Worm (Caenorhabditis elegans) whole organism, L1 larva: Measurements from ENCODE around the gene rde-12.

Experiments used
- C34B4.2 ChIP-seq: sonication (generic microtip); optimal IDR thresholded peaks from 2 replicates; lab custom pipeline; 2017; ENCODE audit warnings: mild to moderate bottlenecking, missing genetic modification characterization, missing compliant biosample characterization
- F16B12.6 ChIP-seq: fragments of 150-350 bp; optimal IDR thresholded peaks from 2 replicates; lab custom pipeline; 2014; ENCODE audit warnings: missing biosample characterization, missing genetic modification characterization
- Y116A8C.19 ChIP-seq: sonication (generic microtip); optimal IDR thresholded peaks from 2 replicates; lab custom pipeline; 2016; ENCODE audit warnings: missing compliant biosample characterization, missing genetic modification characterization, borderline replicate concordance
- alr-1 ChIP-seq: fragments of 200-800 bp; sonication (Bioruptor generic); optimal IDR thresholded peaks from 2 replicates; lab custom pipeline; 2018; ENCODE audit warnings: borderline replicate concordance, mild to moderate bottlenecking, missing genetic modification characterization, missing compliant biosample characterization
- ama-1 ChIP-seq: fragments of 150-350 bp; optimal IDR thresholded peaks from 2 replicates; lab custom pipeline; 2014
- blmp-1 ChIP-seq: fragments of 150-350 bp; optimal IDR thresholded peaks from 2 replicates; lab custom pipeline; 2014; ENCODE audit warnings: missing biosample characterization, missing genetic modification characterization
- ceh-63 ChIP-seq: fragments of 200-800 bp; sonication (Bioruptor generic); optimal IDR thresholded peaks from 2 replicates; lab custom pipeline; 2018; ENCODE audit warnings: mild to moderate bottlenecking, missing genetic modification characterization, missing compliant biosample characterization
- ceh-8 ChIP-seq: fragments of 200-800 bp; sonication (Bioruptor generic); optimal IDR thresholded peaks from 2 replicates; lab custom pipeline; 2018; ENCODE audit warnings: mild to moderate bottlenecking, missing genetic modification characterization, moderate library complexity, missing compliant biosample characterization
- ceh-82 ChIP-seq, 3 experiments: fragments of 150-350 bp in 1 of 3; sonication (generic microtip) in 2 of 3; optimal IDR thresholded peaks; 2 replicates each; lab custom pipeline; 2014 to 2017; ENCODE audit warnings: missing biosample characterization in 3 of 3, missing genetic modification characterization in 3 of 3
- dpl-1 ChIP-seq, 3 experiments: fragments of 150-350 bp in 2 of 3; sonication (generic microtip) in 1 of 3; optimal IDR thresholded peaks; 2 replicates each; lab custom pipeline; 2014 to 2017; ENCODE audit warnings: missing biosample characterization in 3 of 3, missing genetic modification characterization in 3 of 3, missing genetic modification reagents in 3 of 3
- efl-3 ChIP-seq: fragments of 200-800 bp; sonication (Bioruptor generic); optimal IDR thresholded peaks from 2 replicates; lab custom pipeline; 2018; ENCODE audit warnings: mild to moderate bottlenecking, missing genetic modification characterization, missing compliant biosample characterization
- egl-13 ChIP-seq: sonication (generic microtip); optimal IDR thresholded peaks from 2 replicates; lab custom pipeline; 2016; ENCODE audit warnings: missing genotype, missing genetic modification reagents, missing genetic modification characterization, missing compliant biosample characterization
- egl-27 ChIP-seq, 2 experiments: fragments of 150-350 bp in 1 of 2; sonication (generic microtip); optimal IDR thresholded peaks; 3 replicates each; lab custom pipeline; 2017 to 2018; ENCODE audit warnings: missing biosample characterization in 2 of 2, missing genetic modification characterization in 2 of 2, missing genetic modification reagents in 2 of 2
- elt-2 ChIP-seq: sonication (generic microtip); optimal IDR thresholded peaks from 2 replicates; lab custom pipeline; 2016; ENCODE audit warnings: missing genetic modification characterization, mild to moderate bottlenecking, inconsistent platforms, missing compliant biosample characterization, missing genetic modification reagents
- ets-5 ChIP-seq: fragments of 200-800 bp; sonication (Bioruptor generic); IDR thresholded peaks from 2 replicates; pipeline ENCODE4 v1.3.6; 2022; ENCODE audit warnings: missing genetic modification characterization, missing compliant biosample characterization
- fkh-4 ChIP-seq: sonication (generic microtip); optimal IDR thresholded peaks from 2 replicates; lab custom pipeline; 2016; ENCODE audit warnings: missing compliant biosample characterization, missing genetic modification characterization, borderline replicate concordance
- fos-1 ChIP-seq: fragments of 150-350 bp; optimal IDR thresholded peaks from 2 replicates; lab custom pipeline; 2014; ENCODE audit warnings: missing biosample characterization, missing genetic modification characterization
- grh-1 ChIP-seq: fragments of 200-800 bp; sonication (Bioruptor generic); IDR thresholded peaks from 2 replicates; pipeline ENCODE4 v1.3.6; 2022; ENCODE audit warnings: missing genetic modification reagents, missing genetic modification characterization, missing compliant biosample characterization
- hlh-4 ChIP-seq: sonication (generic microtip); optimal IDR thresholded peaks from 2 replicates; lab custom pipeline; 2016; ENCODE audit warnings: mild to moderate bottlenecking, missing genetic modification characterization, missing compliant biosample characterization
- hpl-2 ChIP-seq: fragments of 150-350 bp; optimal IDR thresholded peaks from 2 replicates; lab custom pipeline; 2014; ENCODE audit warnings: missing biosample characterization, missing genetic modification reagents, missing genetic modification characterization
- irx-1 ChIP-seq: sonication (generic microtip); optimal IDR thresholded peaks from 2 replicates; lab custom pipeline; 2016; ENCODE audit warnings: missing genetic modification characterization, missing compliant biosample characterization
- lin-14 ChIP-seq: fragments of 200-800 bp; sonication (Bioruptor generic); optimal IDR thresholded peaks from 2 replicates; lab custom pipeline; 2018; ENCODE audit warnings: mild to moderate bottlenecking, missing genetic modification characterization, moderate library complexity, missing compliant biosample characterization
- lin-35 ChIP-seq, 2 experiments: fragments of 150-350 bp; optimal IDR thresholded peaks; 2 replicates each; lab custom pipeline; 2014; ENCODE audit warnings: missing biosample characterization in 2 of 2, missing genetic modification characterization in 2 of 2, missing genetic modification reagents in 2 of 2
- lin-39 ChIP-seq: fragments of 150-350 bp; optimal IDR thresholded peaks from 2 replicates; lab custom pipeline; 2014; ENCODE audit warnings: missing biosample characterization, missing genetic modification reagents, missing genetic modification characterization
- lir-3 ChIP-seq: sonication (generic microtip); optimal IDR thresholded peaks from 2 replicates; lab custom pipeline; 2016; ENCODE audit warnings: mild to moderate bottlenecking, missing genetic modification characterization, moderate library complexity, missing compliant biosample characterization; ENCODE audit not compliant: poor library complexity
- lsy-2 ChIP-seq, 2 experiments: fragments of 150-350 bp; optimal IDR thresholded peaks; 2 replicates each; lab custom pipeline; 2014; ENCODE audit warnings: missing biosample characterization in 2 of 2, missing genetic modification characterization in 2 of 2
- mdl-1 ChIP-seq, 2 experiments: fragments of 150-350 bp; optimal IDR thresholded peaks; 2 replicates each; lab custom pipeline; 2014 to 2017; ENCODE audit warnings: missing biosample characterization in 2 of 2, missing genetic modification characterization in 2 of 2, inconsistent platforms in 1 of 2
- mef-2 ChIP-seq: fragments of 150-350 bp; optimal IDR thresholded peaks from 2 replicates; lab custom pipeline; 2014; ENCODE audit warnings: missing biosample characterization, missing genetic modification characterization
- mep-1 ChIP-seq: fragments of 150-350 bp; optimal IDR thresholded peaks from 2 replicates; lab custom pipeline; 2014; ENCODE audit warnings: missing biosample characterization, missing genetic modification characterization
- nhr-11 ChIP-seq: fragments of 150-350 bp; optimal IDR thresholded peaks from 2 replicates; lab custom pipeline; 2014; ENCODE audit warnings: missing biosample characterization, missing genetic modification characterization
- nhr-12 ChIP-seq: sonication (generic microtip); optimal IDR thresholded peaks from 2 replicates; lab custom pipeline; 2017; ENCODE audit warnings: missing biosample characterization, missing genetic modification characterization
- nhr-19 ChIP-seq: fragments of 200-800 bp; sonication (Bioruptor generic); conservative IDR thresholded peaks from 2 replicates; pipeline ENCODE4 v1.3.6; 2022; ENCODE audit warnings: missing genetic modification characterization, missing compliant biosample characterization
- nhr-237 ChIP-seq: fragments of 150-350 bp; optimal IDR thresholded peaks from 2 replicates; lab custom pipeline; 2014; ENCODE audit warnings: missing biosample characterization, missing genetic modification characterization
- nhr-76 ChIP-seq: sonication (generic microtip); optimal IDR thresholded peaks from 2 replicates; lab custom pipeline; 2017; ENCODE audit warnings: missing biosample characterization, missing genetic modification characterization
- nhr-77 ChIP-seq: fragments of 150-350 bp; optimal IDR thresholded peaks from 2 replicates; lab custom pipeline; 2014; ENCODE audit warnings: missing biosample characterization, missing genetic modification characterization
- nhr-85 ChIP-seq: sonication (generic microtip); peaks from one replicate; lab custom pipeline; 2016; ENCODE audit warnings: missing genetic modification characterization, inconsistent platforms, missing compliant biosample characterization
- nhr-90 ChIP-seq: sonication (generic microtip); optimal IDR thresholded peaks from 2 replicates; lab custom pipeline; 2016; ENCODE audit warnings: mild to moderate bottlenecking, missing genetic modification characterization, missing compliant biosample characterization; ENCODE audit not compliant: poor library complexity
- pag-3 ChIP-seq: sonication (generic microtip); optimal IDR thresholded peaks from 2 replicates; lab custom pipeline; 2017; ENCODE audit warnings: missing genetic modification characterization, mild to moderate bottlenecking, missing compliant biosample characterization, antibody characterized with exemption, borderline replicate concordance; ENCODE audit not compliant: insufficient read depth
- pax-3 ChIP-seq: fragments of 200-800 bp; sonication (Bioruptor generic); optimal IDR thresholded peaks from 2 replicates; lab custom pipeline; 2018; ENCODE audit warnings: mild to moderate bottlenecking, missing genetic modification characterization, moderate library complexity, missing compliant biosample characterization
- pqm-1 ChIP-seq: sonication (generic microtip); optimal IDR thresholded peaks from 3 replicates; lab custom pipeline; 2017; ENCODE audit warnings: missing biosample characterization, missing genetic modification characterization
- rnt-1 ChIP-seq: sonication (generic microtip); optimal IDR thresholded peaks from 2 replicates; lab custom pipeline; 2016; ENCODE audit warnings: mild to moderate bottlenecking, missing genetic modification characterization, moderate library complexity, missing compliant biosample characterization
- snu-23 ChIP-seq: sonication (generic microtip); optimal IDR thresholded peaks from 2 replicates; lab custom pipeline; 2016; ENCODE audit warnings: missing genetic modification characterization, missing compliant biosample characterization
- sptf-1 ChIP-seq: fragments of 150-350 bp; optimal IDR thresholded peaks from 2 replicates; lab custom pipeline; 2014; ENCODE audit warnings: missing biosample characterization, missing genetic modification characterization
- swsn-7 ChIP-seq: sonication (generic microtip); optimal IDR thresholded peaks from 2 replicates; lab custom pipeline; 2016; ENCODE audit warnings: missing genetic modification characterization, missing compliant biosample characterization
- unc-130 ChIP-seq: fragments of 150-350 bp; optimal IDR thresholded peaks from 2 replicates; lab custom pipeline; 2017; ENCODE audit warnings: missing biosample characterization, missing genetic modification characterization, inconsistent platforms
- unc-30 ChIP-seq: sonication (generic microtip); optimal IDR thresholded peaks from 2 replicates; lab custom pipeline; 2017; ENCODE audit warnings: missing biosample characterization, missing genetic modification characterization
- unc-62 ChIP-seq: fragments of 150-350 bp; optimal IDR thresholded peaks from 2 replicates; lab custom pipeline; 2014; ENCODE audit warnings: missing biosample characterization, missing genetic modification reagents, missing genetic modification characterization
- unc-98 ChIP-seq: fragments of 200-800 bp; sonication (Bioruptor generic); IDR thresholded peaks from 2 replicates; pipeline ENCODE4 v1.3.6; 2022; ENCODE audit warnings: missing genetic modification characterization, missing compliant biosample characterization
- zag-1 ChIP-seq: fragments of 150-350 bp; optimal IDR thresholded peaks from 2 replicates; lab custom pipeline; 2014; ENCODE audit warnings: missing biosample characterization, missing genetic modification characterization
- ztf-11 ChIP-seq, 2 experiments: sonication (generic microtip); optimal IDR thresholded peaks; 2 replicates each; lab custom pipeline; 2016 to 2017; ENCODE audit warnings: missing genetic modification characterization in 2 of 2, missing biosample characterization in 1 of 2, missing compliant biosample characterization in 1 of 2

The rde-12 gene

DNA sequence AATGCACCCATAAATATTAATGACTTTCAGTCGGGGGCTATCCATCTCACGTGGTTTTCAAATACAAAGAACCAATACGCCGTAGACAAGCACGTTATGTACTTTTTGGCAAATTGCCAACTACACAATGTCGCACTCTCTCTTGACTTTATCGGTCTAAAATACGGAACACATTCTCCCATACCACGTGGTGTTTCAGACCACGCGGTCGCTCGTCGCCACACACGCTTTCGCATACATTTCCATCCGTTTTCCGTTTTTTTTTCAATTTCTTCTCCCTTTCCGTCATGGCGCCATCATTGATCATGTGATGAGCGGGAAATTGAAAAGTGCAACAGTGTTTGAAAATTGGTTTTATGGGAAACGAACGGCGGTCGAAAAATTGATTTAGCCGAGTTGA is 6.6 kb upstream of the rde-12 start (continued):
- TF ChIP-seq mdl-1 (tag; optimal IDR thresholded peaks at IDR 0.05; lab: Kevin White, UChicago) (peak in 1 of 2 experiments; percentile 99), rnt-1 (tag; lab: Kevin White, UChicago) (peak; percentile 77), mep-1 (tag; lab: Kevin White, UChicago) (peak; percentile 83), pqm-1 (tag; lab: Kevin White, UChicago) (no peak), unc-130 (tag; lab: Kevin White, UChicago) (peak; percentile 72)

DNA sequence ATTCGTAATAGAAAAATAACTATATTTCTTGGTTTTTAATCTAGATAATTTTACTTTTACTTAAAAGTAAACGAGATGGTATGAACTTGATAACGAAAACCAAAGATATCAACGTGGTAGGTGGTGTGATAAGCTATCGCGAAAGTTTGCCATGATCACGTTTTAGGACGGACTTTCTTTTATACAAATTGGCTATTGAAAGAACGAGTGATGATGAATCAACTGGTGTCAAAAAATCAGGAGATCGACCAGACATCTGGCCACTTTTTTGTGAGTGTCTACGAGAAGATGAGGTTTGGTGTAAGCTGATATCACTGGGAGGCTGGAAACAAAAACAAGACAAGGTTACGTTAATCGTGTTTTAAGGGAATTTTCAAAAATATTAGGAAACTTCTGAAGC is 6.0 kb upstream of the rde-12 start:
- no peak for TF ChIP-seq grh-1 (GFP tag; lab: Robert Waterston, UW)
- TF ChIP-seq alr-1: no peak
- TF ChIP-seq nhr-90 (tag; lab: Kevin White, UChicago): peak; percentile 12
- TF ChIP-seq nhr-76 (tag; lab: Kevin White, UChicago): no peak
- TF ChIP-seq sptf-1 (tag; lab: Kevin White, UChicago): no peak
- no peak for TF ChIP-seq nhr-237 (tag; lab: Kevin White, UChicago)
- no peak for TF ChIP-seq irx-1 (tag; lab: Kevin White, UChicago)
- no peak for TF ChIP-seq unc-62 (GFP tag; lab: Kevin White, UChicago)
- no peak for TF ChIP-seq hpl-2 (GFP tag; lab: Kevin White, UChicago)
- TF ChIP-seq hlh-4 (tag; lab: Kevin White, UChicago): no peak
- TF ChIP-seq lin-14 (GFP tag; lab: Kevin White, UChicago): no peak
- TF ChIP-seq nhr-77 (tag; lab: Kevin White, UChicago): no peak
- TF ChIP-seq egl-27 (tag; optimal IDR thresholded peaks at IDR 0.05; lab: Kevin White, UChicago): no peak
- TF ChIP-seq pax-3 (tag; lab: Kevin White, UChicago): no peak
- no peak for TF ChIP-seq pag-3 (tag; lab: Kevin White, UChicago)
- peak in 1 of 2 experiments; percentile 13 for TF ChIP-seq lsy-2 (tag; optimal IDR thresholded peaks at IDR 0.05; lab: Kevin White, UChicago)
- TF ChIP-seq mef-2 (tag; lab: Kevin White, UChicago): no peak
- TF ChIP-seq ets-5: no peak
- TF ChIP-seq F16B12.6: no peak
- TF ChIP-seq ceh-8: no peak
- TF ChIP-seq nhr-11 (tag; lab: Kevin White, UChicago): no peak
- TF ChIP-seq zag-1 (tag; lab: Kevin White, UChicago): no peak
- TF ChIP-seq blmp-1: peak; percentile 83
- no peak for TF ChIP-seq unc-30 (tag; lab: Kevin White, UChicago)
- no peak for TF ChIP-seq nhr-12 (tag; lab: Kevin White, UChicago)
- TF ChIP-seq efl-3 (GFP tag; lab: Kevin White, UChicago): no peak
- peak in 1 of 2 experiments; percentile 54 for TF ChIP-seq lin-35 (GFP tag; optimal IDR thresholded peaks at IDR 0.05; lab: Kevin White, UChicago)
- no peak for TF ChIP-seq unc-98
- TF ChIP-seq nhr-19 (GFP tag; lab: Robert Waterston, UW): peak; percentile 15; the same call in 1 of the 2 replicates
- peak; percentile 18 for TF ChIP-seq snu-23 (GFP tag; lab: Kevin White, UChicago)
- no peak for TF ChIP-seq dpl-1 (GFP tag; optimal IDR thresholded peaks at IDR 0.05; lab: Kevin White, UChicago)
- no peak for TF ChIP-seq Y116A8C.19 (tag; lab: Kevin White, UChicago)
- no peak for TF ChIP-seq ama-1 (lab: Kevin White, UChicago)
- TF ChIP-seq egl-13 (tag; lab: Kevin White, UChicago): no peak
- no peak for TF ChIP-seq fos-1 (tag; lab: Kevin White, UChicago)
- TF ChIP-seq lin-39: no peak
- TF ChIP-seq ceh-82 (tag; optimal IDR thresholded peaks at IDR 0.05; lab: Kevin White, UChicago): no peak
- no peak for TF ChIP-seq ceh-63
- TF ChIP-seq lir-3 (tag; lab: Kevin White, UChicago): no peak
- peak; percentile 42 for TF ChIP-seq elt-2
- TF ChIP-seq swsn-7 (tag; lab: Kevin White, UChicago): no peak
- TF ChIP-seq ztf-11 (tag; optimal IDR thresholded peaks at IDR 0.05; lab: Kevin White, UChicago): no peak
- TF ChIP-seq nhr-85: no peak
- peak; percentile 6 for TF ChIP-seq mep-1 (tag; lab: Kevin White, UChicago)
- no peak for TF ChIP-seq C34B4.2
- no peak for TF ChIP-seq rnt-1 (tag; lab: Kevin White, UChicago)
- TF ChIP-seq fkh-4 (tag; lab: Kevin White, UChicago): no peak
- peak in 1 of 2 experiments; percentile 10 for TF ChIP-seq mdl-1 (tag; optimal IDR thresholded peaks at IDR 0.05; lab: Kevin White, UChicago)
